Worm (Caenorhabditis elegans) whole organism, midembryonic: ENCODE measurements around the gene F54B11.8.

ENCODE experiments used
- T22C8.4 ChIP-seq: fragments of 200-800 bp; sonication (Bioruptor generic); IDR thresholded peaks from 2 replicates; pipeline ENCODE4 v1.3.6; 2022; ENCODE audit warnings: missing genetic modification characterization, missing compliant biosample characterization
- cog-1 ChIP-seq: sonication (generic microtip); optimal IDR thresholded peaks from 2 replicates; lab custom pipeline; 2016; ENCODE audit warnings: missing genetic modification characterization, missing compliant biosample characterization
- flt-1 ChIP-seq: fragments of 200-800 bp; sonication (Bioruptor generic); IDR thresholded peaks from 2 replicates; pipeline ENCODE4 v1.3.6; 2022; ENCODE audit warnings: missing genetic modification characterization, missing compliant biosample characterization
- klf-2 ChIP-seq: fragments of 200-800 bp; sonication (Bioruptor generic); conservative IDR thresholded peaks from 2 replicates; pipeline ENCODE4 v1.3.6; 2022; ENCODE audit warnings: missing genetic modification reagents, missing genetic modification characterization, missing compliant biosample characterization
- med-1 ChIP-seq: sonication (generic microtip); optimal IDR thresholded peaks from 2 replicates; lab custom pipeline; 2017; ENCODE audit warnings: missing genetic modification characterization, mild to moderate bottlenecking, missing compliant biosample characterization, antibody characterized with exemption, missing genetic modification reagents; ENCODE audit not compliant: insufficient read depth
- ref-1 ChIP-seq: fragments of 200-800 bp; sonication (Bioruptor generic); conservative IDR thresholded peaks from 2 replicates; pipeline ENCODE4 v1.3.6; 2022; ENCODE audit warnings: missing genetic modification reagents, missing genetic modification characterization, missing compliant biosample characterization
- tab-1 ChIP-seq: fragments of 200-800 bp; sonication (Bioruptor generic); IDR thresholded peaks from 2 replicates; pipeline ENCODE4 v1.3.6; 2022; ENCODE audit warnings: missing genetic modification characterization, missing compliant biosample characterization
- ztf-23 ChIP-seq: fragments of 200-800 bp; sonication (Bioruptor generic); IDR thresholded peaks from 2 replicates; pipeline ENCODE4 v1.3.6; 2022; ENCODE audit warnings: missing genetic modification reagents, missing genetic modification characterization, missing compliant biosample characterization
- ztf-29 ChIP-seq: fragments of 200-800 bp; sonication (Bioruptor generic); IDR thresholded peaks from 2 replicates; pipeline ENCODE4 v1.3.6; 2022; ENCODE audit warnings: missing genetic modification reagents, missing genetic modification characterization, missing compliant biosample characterization

F54B11.8 gene

DNA sequence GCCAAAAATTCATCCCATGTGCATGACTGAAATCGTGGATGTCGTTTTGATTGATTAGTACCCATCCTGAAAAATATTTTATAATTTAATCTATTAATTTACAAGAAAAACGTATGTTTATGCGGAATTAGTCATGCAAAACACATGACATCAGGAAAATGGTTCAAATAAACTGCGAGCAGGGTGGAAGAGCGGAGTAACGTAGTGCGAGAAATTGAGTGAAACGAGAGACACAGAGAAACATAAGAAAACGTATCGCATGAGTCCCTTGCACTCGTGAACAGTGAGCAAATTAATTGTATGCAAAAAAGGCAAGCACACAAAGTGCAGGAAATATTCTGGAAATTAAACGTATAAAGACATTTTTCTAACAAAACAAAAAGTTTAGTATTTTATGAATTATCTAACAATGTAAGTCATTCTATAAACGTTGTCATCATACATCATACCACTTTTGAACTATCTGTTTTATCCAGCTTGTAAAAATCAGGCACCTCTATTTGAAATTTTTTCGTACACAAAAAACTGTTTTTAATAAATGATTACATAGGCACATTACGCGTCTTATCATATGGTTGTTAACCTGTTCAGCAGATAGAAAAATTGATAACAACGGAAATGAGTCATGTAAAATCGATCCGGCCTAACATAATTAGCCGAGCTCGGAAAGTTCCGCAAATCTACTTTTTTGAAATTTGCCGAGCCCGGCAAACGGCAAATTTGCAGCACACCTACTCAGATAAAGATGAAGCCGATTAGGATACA, 7.5 kb downstream of the F54B11.8 start, which contains the start of gene F54B11.5:
TSS of gene F54B11.5 (minus strand) at position 66 of the 765 bp plus-strand sequence.
- TF ChIP-seq ztf-29 (no peak), flt-1 (GFP tag; lab: Robert Waterston, UW) (0 out of 2 replicates have a peak, but pooled peaks have one; percentile 9), cog-1 (tag; lab: Kevin White, UChicago) (peak; percentile 30)

DNA sequence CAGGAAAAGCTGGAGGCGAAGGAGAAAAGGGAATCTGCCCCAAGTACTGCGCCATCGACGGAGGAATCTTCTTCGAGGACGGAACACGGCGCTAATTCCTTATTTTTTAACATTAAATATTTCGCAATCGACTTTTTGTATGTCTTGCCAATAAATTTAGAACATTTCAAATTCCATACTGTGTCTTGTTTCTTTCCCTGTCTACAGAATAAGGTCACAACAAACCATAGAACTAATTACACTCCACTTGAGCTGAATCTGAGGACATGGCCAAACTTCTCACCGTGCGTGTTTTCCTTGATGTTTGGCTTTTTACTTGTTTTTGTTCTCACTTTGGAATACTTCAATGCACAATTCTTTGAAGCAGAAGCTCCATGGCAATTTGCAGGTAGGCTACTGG, 11.4 kb downstream of the F54B11.8 start, which contains the start of gene F54B11.4:
TSS of gene F54B11.4 (plus strand) at position 301 of the 400 bp plus-strand sequence.
- no peak for TF ChIP-seq flt-1 (GFP tag; lab: Robert Waterston, UW)
- TF ChIP-seq tab-1 (GFP tag; lab: Robert Waterston, UW), result no peak
- no peak for TF ChIP-seq T22C8.4 (GFP tag; lab: Robert Waterston, UW)
- no peak for TF ChIP-seq med-1
- TF ChIP-seq cog-1 (tag; lab: Kevin White, UChicago), result no peak
- TF ChIP-seq ztf-29, result no peak
- TF ChIP-seq ztf-23 (GFP tag; lab: Robert Waterston, UW), result no peak
- TF ChIP-seq ref-1, result no peak
- TF ChIP-seq klf-2 (GFP tag; lab: Robert Waterston, UW), result no peak

DNA sequence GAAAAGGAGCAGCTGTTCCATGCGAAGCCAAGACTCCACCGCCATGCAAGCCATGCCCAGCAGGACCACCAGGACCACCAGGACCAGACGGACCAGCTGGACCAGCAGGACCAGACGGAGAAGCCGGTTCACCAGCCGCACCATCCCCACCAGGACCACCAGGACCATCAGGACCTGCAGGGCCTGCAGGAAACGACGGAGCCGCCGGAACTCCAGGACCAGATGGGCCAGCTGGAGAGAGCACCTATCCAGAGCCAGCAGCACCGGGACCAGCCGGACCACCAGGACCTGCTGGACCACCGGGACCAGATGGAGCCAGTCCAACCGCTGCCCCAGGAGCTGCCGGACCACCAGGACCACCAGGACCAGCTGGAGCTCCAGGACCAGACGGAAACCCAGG, 11.8 kb downstream of the F54B11.8 start:
- no peak for TF ChIP-seq med-1
- no peak for TF ChIP-seq cog-1 (tag; lab: Kevin White, UChicago)

DNA sequence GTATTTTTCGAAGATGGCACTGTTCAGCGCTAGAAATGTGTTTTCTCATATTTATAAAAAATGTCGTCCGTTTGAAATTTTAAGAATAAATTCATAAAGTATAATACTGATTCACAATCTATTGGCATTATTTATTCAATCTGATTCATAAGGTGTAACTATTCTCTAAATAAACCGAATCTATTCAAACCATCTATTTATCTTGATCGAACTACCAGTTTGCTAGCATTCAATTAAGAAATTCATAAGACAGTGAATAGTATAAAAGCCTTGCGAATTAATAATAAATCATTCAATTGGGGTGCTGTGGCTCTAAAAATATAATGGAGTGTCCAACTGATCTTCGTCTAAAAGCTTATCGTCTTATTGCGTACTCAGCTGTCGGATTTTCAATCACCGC, 12.6 kb downstream of the F54B11.8 start, which contains the start of gene col-44:
TSS of gene col-44 (plus strand) at position 301 of the 400 bp plus-strand sequence.
- TF ChIP-seq cog-1 (tag; lab: Kevin White, UChicago), result no peak
- TF ChIP-seq ztf-29, result no peak
- TF ChIP-seq flt-1 (GFP tag; lab: Robert Waterston, UW), result no peak
- no peak for TF ChIP-seq klf-2 (GFP tag; lab: Robert Waterston, UW)
- TF ChIP-seq ztf-23 (GFP tag; lab: Robert Waterston, UW), result no peak
- TF ChIP-seq T22C8.4 (GFP tag; lab: Robert Waterston, UW), result no peak
- TF ChIP-seq med-1, result no peak
- no peak for TF ChIP-seq ref-1
- no peak for TF ChIP-seq tab-1 (GFP tag; lab: Robert Waterston, UW)

DNA sequence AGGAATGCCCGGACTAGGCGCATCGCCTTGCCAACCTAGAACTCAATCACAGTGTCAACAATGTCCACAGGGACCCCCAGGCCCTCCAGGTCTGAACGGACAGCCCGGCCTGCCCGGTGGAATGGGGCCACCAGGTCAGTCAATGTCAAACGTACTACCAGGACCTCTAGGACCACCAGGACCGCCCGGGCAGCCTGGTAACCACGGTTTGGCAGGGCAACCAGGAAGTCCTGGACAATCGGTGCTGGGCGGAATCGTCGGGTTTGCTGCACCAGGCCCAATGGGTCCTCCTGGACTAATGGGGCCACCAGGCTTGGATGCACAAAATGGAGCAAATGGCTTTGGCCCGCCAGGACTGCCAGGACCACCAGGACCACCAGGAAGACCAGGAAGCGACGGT, 13.0 kb downstream of the F54B11.8 start:
- TF ChIP-seq T22C8.4 (GFP tag; lab: Robert Waterston, UW) (no peak), med-1 (no peak), ztf-29 (no peak), klf-2 (GFP tag; lab: Robert Waterston, UW) (no peak), cog-1 (tag; lab: Kevin White, UChicago) (no peak), ref-1 (no peak), flt-1 (GFP tag; lab: Robert Waterston, UW) (no peak), tab-1 (GFP tag; lab: Robert Waterston, UW) (no peak), ztf-23 (GFP tag; lab: Robert Waterston, UW) (no peak)

DNA sequence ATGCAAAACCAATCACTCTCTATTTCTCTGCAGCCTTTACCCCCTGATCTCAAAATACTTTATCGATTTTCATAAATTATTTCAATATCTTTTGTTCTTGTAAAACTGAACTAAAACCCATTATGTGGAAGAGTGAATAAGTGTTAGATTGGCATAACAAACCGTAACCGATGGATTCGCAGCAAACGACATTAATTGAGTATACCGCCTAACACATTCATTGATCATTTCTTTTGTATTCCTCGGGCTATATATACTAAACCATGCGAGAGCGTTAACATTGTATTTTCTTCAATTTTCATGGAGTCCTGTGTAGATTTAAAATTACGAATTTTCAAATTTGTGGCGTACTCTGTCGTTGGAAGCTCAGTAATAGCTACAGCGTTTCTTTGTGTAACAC, 14.0 kb downstream of the F54B11.8 start, which contains the start of gene col-9:
TSS of gene col-9 (plus strand) at position 301 of the 400 bp plus-strand sequence.
- TF ChIP-seq tab-1 (GFP tag; lab: Robert Waterston, UW) (no peak), klf-2 (GFP tag; lab: Robert Waterston, UW) (no peak), ref-1 (no peak), ztf-23 (GFP tag; lab: Robert Waterston, UW) (no peak), cog-1 (tag; lab: Kevin White, UChicago) (no peak), T22C8.4 (GFP tag; lab: Robert Waterston, UW) (no peak), flt-1 (GFP tag; lab: Robert Waterston, UW) (no peak), med-1 (no peak), ztf-29 (no peak)

DNA sequence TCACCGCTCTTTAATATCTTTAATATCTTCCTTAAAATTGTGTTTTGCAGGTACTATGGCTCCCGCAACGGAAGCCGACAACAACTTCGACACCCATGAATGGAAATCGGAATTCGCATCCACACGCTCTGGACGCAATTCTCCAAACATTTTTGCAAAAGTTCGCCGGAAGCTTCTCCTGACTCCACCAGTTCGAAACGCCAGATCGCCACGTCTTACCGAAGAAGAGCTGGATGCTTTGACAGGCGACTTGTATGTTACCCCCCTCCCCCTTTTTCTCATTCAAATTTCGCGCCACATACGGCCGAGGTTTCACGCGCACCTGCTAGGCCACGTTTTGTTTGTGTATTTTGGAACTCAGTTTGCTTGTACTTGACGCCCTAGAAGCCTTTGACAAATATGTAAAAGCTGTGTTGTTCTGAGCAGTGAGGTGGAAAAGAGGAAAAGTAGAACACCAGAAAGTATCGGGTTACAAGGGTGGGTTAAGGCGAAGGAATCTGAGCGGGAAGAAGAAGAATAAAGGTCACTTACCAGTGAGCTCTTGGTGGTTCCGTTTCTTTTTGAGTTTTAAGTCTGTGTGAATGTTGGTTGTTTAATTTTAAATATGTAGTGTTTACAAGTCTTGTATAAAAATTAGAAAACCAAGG, 18.9 kb downstream of the F54B11.8 start, which contains the start of gene unc-84:
TSS of gene unc-84 (plus strand) at position 51 of the 647 bp plus-strand sequence.
- peak; percentile 42; the same call in 1 of the 2 replicates for TF ChIP-seq flt-1 (GFP tag; lab: Robert Waterston, UW)
- 0 out of 2 replicates have a peak, but pooled peaks have one; percentile 39 for TF ChIP-seq tab-1 (GFP tag; lab: Robert Waterston, UW)
- no peak for TF ChIP-seq med-1

DNA sequence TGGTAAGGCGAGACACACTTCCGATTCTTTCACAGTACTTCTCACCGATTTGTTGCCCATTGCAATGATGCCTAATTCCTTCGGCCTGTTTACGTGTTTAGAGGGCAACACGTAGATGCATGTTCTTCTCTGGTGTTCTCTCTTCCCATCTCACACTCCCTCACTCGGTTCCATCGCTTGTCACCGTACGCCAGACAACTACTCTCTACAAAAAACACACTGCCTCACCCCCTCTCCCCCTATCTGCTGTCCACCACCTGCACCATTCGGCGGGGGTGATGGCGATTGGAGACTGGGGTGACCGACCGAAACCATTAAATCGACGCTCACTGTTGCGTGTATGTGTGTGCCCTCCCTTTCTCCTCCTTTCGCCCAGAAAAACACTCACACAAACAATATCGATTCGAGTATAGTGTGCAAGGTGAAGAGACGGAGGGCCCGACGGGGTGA, 19.8 kb downstream of the F54B11.8 start:
- TF ChIP-seq T22C8.4 (GFP tag; lab: Robert Waterston, UW), result peak; percentile 39; the same call in 1 of the 2 replicates
- peak; percentile 62; the same call in 1 of the 2 replicates for TF ChIP-seq flt-1 (GFP tag; lab: Robert Waterston, UW)
- no peak for TF ChIP-seq med-1
- TF ChIP-seq ztf-29, result no peak
- no peak for TF ChIP-seq klf-2 (GFP tag; lab: Robert Waterston, UW)
- peak; percentile 75 for TF ChIP-seq tab-1 (GFP tag; lab: Robert Waterston, UW)
- TF ChIP-seq ztf-23 (GFP tag; lab: Robert Waterston, UW), result no peak
- TF ChIP-seq cog-1 (tag; lab: Kevin White, UChicago), result peak; percentile 75
- no peak for TF ChIP-seq ref-1

DNA sequence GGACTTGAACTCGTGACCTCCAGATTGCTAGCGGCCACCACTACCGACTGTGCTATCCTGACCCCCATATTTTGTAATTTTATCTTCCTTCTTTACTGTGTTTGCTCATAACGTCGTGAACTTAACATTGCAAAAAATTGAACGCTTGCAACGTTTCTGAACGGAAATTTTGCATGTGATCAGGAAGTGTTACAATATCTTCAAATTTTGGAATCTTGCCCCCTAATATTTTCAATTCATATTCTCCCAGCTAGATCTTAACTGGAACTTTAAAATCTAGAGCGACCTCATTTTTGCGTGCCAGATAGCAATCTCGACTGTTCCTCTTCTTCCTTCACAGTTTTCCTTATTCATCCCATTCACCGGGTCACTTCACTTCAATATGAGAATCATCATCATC, 21.9 kb downstream of the F54B11.8 start, which contains the start of gene F54B11.10:
TSS of gene F54B11.10 (plus strand) at position 301 of the 400 bp plus-strand sequence.
- TF ChIP-seq ref-1 (no peak), ztf-23 (GFP tag; lab: Robert Waterston, UW) (no peak), klf-2 (GFP tag; lab: Robert Waterston, UW) (no peak), cog-1 (tag; lab: Kevin White, UChicago) (no peak), T22C8.4 (GFP tag; lab: Robert Waterston, UW) (no peak), flt-1 (GFP tag; lab: Robert Waterston, UW) (no peak), tab-1 (GFP tag; lab: Robert Waterston, UW) (no peak), med-1 (no peak), ztf-29 (no peak)
